Fruit fly (Drosophila melanogaster) whole organism, embryonic: ENCODE data around the gene CG5355.

Experiments used
- Ada2b ChIP-seq: fragments of 200-800 bp; sonication (Bioruptor generic); IDR thresholded peaks from 2 replicates; pipeline ENCODE4 v1.3.6; 2022; ENCODE audit warnings: missing biosample characterization, missing genetic modification characterization
- Antp ChIP-seq: fragments of 200-800 bp; sonication (Bioruptor generic); optimal IDR thresholded peaks from 3 replicates; lab custom pipeline; 2016; ENCODE audit warnings: missing biosample characterization, missing genetic modification characterization
- Atf6 ChIP-seq: fragments of 200-800 bp; sonication (Bioruptor generic); IDR thresholded peaks from 2 replicates; pipeline ENCODE4 v1.3.6; 2022; ENCODE audit warnings: missing biosample characterization, missing genetic modification characterization
- B-H1 ChIP-seq: fragments of 200-800 bp; sonication (Bioruptor generic); IDR thresholded peaks from 3 replicates; pipeline ENCODE4 v1.3.6; 2022; ENCODE audit warnings: missing biosample characterization, missing genetic modification characterization
- B-H2 ChIP-seq: fragments of 200-800 bp; sonication (Bioruptor generic); optimal IDR thresholded peaks from 2 replicates; lab custom pipeline; 2018; ENCODE audit warnings: missing biosample characterization, mild to moderate bottlenecking, missing genetic modification characterization
- CG10543 ChIP-seq: fragments of 200-800 bp; sonication (Bioruptor generic); optimal IDR thresholded peaks from 3 replicates; lab custom pipeline; 2017; ENCODE audit warnings: missing biosample characterization, mild to moderate bottlenecking, missing genetic modification characterization, moderate library complexity
- CG11456 ChIP-seq: fragments of 200-800 bp; sonication (Bioruptor generic); IDR thresholded peaks from 3 replicates; pipeline ENCODE4 v1.3.6; 2022; ENCODE audit warnings: missing biosample characterization, missing genetic modification characterization
- CG16815 ChIP-seq: fragments of 200-800 bp; sonication (Bioruptor generic); optimal IDR thresholded peaks from 3 replicates; lab custom pipeline; 2017; ENCODE audit warnings: missing biosample characterization, mild to moderate bottlenecking, missing genetic modification characterization
- CG17829 ChIP-seq: fragments of 200-800 bp; optimal IDR thresholded peaks from 2 replicates; lab custom pipeline; 2019; ENCODE audit warnings: missing biosample characterization, mild to moderate bottlenecking, missing genetic modification characterization, moderate library complexity
- CG18619 ChIP-seq: fragments of 200-800 bp; sonication (Bioruptor generic); optimal IDR thresholded peaks from 3 replicates; lab custom pipeline; 2017; ENCODE audit warnings: missing biosample characterization, mild to moderate bottlenecking, missing genetic modification characterization
- CG33213 ChIP-seq: fragments of 200-800 bp; sonication (Bioruptor generic); optimal IDR thresholded peaks from 3 replicates; lab custom pipeline; 2016; ENCODE audit warnings: missing biosample characterization, missing genetic modification characterization
- CG3995 ChIP-seq: fragments of 200-800 bp; sonication (Bioruptor generic); optimal IDR thresholded peaks from 3 replicates; lab custom pipeline; 2016; ENCODE audit warnings: missing biosample characterization, missing genetic modification characterization
- CG6272 ChIP-seq: fragments of 200-800 bp; sonication (Bioruptor generic); IDR thresholded peaks from 2 replicates; pipeline ENCODE4 v1.3.6; 2022; ENCODE audit warnings: missing biosample characterization, missing genetic modification characterization
- CG6683 ChIP-seq: fragments of 200-800 bp; sonication (Bioruptor generic); optimal IDR thresholded peaks from 2 replicates; lab custom pipeline; 2017; ENCODE audit warnings: missing biosample characterization, mild to moderate bottlenecking, missing genetic modification characterization, missing genetic modification reagents
- CG7556 ChIP-seq: fragments of 200-800 bp; sonication (Bioruptor generic); optimal IDR thresholded peaks from 2 replicates; lab custom pipeline; 2017; ENCODE audit warnings: missing biosample characterization, mild to moderate bottlenecking, missing genetic modification characterization
- CG7928 ChIP-seq: fragments of 200-800 bp; sonication (Bioruptor generic); optimal IDR thresholded peaks from 2 replicates; lab custom pipeline; 2017; ENCODE audit warnings: missing biosample characterization, mild to moderate bottlenecking, missing genetic modification characterization
- CG9437 ChIP-seq: fragments of 200-800 bp; sonication (Bioruptor generic); optimal IDR thresholded peaks from 2 replicates; lab custom pipeline; 2018; ENCODE audit warnings: missing biosample characterization, mild to moderate bottlenecking, missing genetic modification characterization
- CTCF ChIP-seq: fragments of 200-800 bp; sonication (Bioruptor generic); optimal IDR thresholded peaks from 2 replicates; lab custom pipeline; 2017; ENCODE audit warnings: missing biosample characterization, mild to moderate bottlenecking, missing genetic modification characterization, moderate library complexity
- D19A ChIP-seq: fragments of 200-800 bp; optimal IDR thresholded peaks from 3 replicates; lab custom pipeline; 2019; ENCODE audit warnings: missing biosample characterization, mild to moderate bottlenecking, missing genetic modification characterization, moderate library complexity
- H15 ChIP-seq: fragments of 200-800 bp; sonication (Bioruptor generic); IDR thresholded peaks from 3 replicates; pipeline ENCODE4 v1.3.6; 2022; ENCODE audit warnings: missing biosample characterization, missing genetic modification characterization
- HLH4C ChIP-seq: fragments of 200-800 bp; sonication (Bioruptor generic); IDR thresholded peaks from 3 replicates; pipeline ENCODE4 v1.3.6; 2022; ENCODE audit warnings: missing biosample characterization, missing genetic modification characterization; ENCODE audit not compliant: partially characterized antibody
- Hr3 ChIP-seq: fragments of 200-800 bp; sonication (Bioruptor generic); optimal IDR thresholded peaks from 3 replicates; lab custom pipeline; 2016; ENCODE audit warnings: missing biosample characterization, missing genetic modification characterization
- Jarid2 ChIP-seq: fragments of 200-800 bp; sonication (Bioruptor generic); optimal IDR thresholded peaks from 3 replicates; lab custom pipeline; 2017; ENCODE audit warnings: mild to moderate bottlenecking, missing biosample characterization, missing genetic modification reagents, missing genetic modification characterization
- Mes4 ChIP-seq: fragments of 200-800 bp; sonication (Bioruptor generic); optimal IDR thresholded peaks from 2 replicates; lab custom pipeline; 2016; ENCODE audit warnings: missing biosample characterization, missing genetic modification characterization
- Myb ChIP-seq: fragments of 200-800 bp; sonication (Bioruptor generic); optimal IDR thresholded peaks from 2 replicates; lab custom pipeline; 2016; ENCODE audit warnings: missing biosample characterization, missing genetic modification characterization
- Six4 ChIP-seq: fragments of 200-800 bp; sonication (Bioruptor generic); optimal IDR thresholded peaks from 2 replicates; lab custom pipeline; 2016; ENCODE audit warnings: missing biosample characterization, missing genetic modification characterization
- YL-1 ChIP-seq: fragments of 200-800 bp; sonication (Bioruptor generic); optimal IDR thresholded peaks from 3 replicates; lab custom pipeline; 2017; ENCODE audit warnings: missing biosample characterization, mild to moderate bottlenecking, missing genetic modification characterization
- ab ChIP-seq: fragments of 200-800 bp; sonication (Bioruptor generic); optimal IDR thresholded peaks from 2 replicates; lab custom pipeline; 2016; ENCODE audit warnings: missing biosample characterization, missing genetic modification characterization
- bowl ChIP-seq: fragments of 200-800 bp; sonication (Bioruptor generic); IDR thresholded peaks from 2 replicates; pipeline ENCODE4 v1.3.6; 2022; ENCODE audit warnings: missing biosample characterization, missing genetic modification characterization
- bsh ChIP-seq, 2 experiments: fragments of 200-800 bp; sonication (Bioruptor generic); optimal IDR thresholded peaks; 2 replicates each; lab custom pipeline; 2017 to 2018; ENCODE audit warnings: mild to moderate bottlenecking in 2 of 2, missing biosample characterization in 2 of 2, missing genetic modification characterization in 2 of 2, moderate library complexity in 1 of 2
- cg ChIP-seq: fragments of 200-800 bp; sonication (Bioruptor generic); optimal IDR thresholded peaks from 3 replicates; lab custom pipeline; 2019; ENCODE audit warnings: missing biosample characterization, mild to moderate bottlenecking, missing genetic modification characterization, moderate library complexity
- chinmo ChIP-seq: fragments of 200-800 bp; sonication (Bioruptor generic); IDR thresholded peaks from 4 replicates; pipeline ENCODE4 v1.3.6; 2022; ENCODE audit warnings: missing biosample characterization, missing genetic modification characterization; ENCODE audit not compliant: partially characterized antibody
- dysf ChIP-seq: fragments of 200-800 bp; sonication (Bioruptor generic); IDR thresholded peaks from 3 replicates; pipeline ENCODE4 v1.3.6; 2022; ENCODE audit warnings: missing biosample characterization, missing genetic modification characterization
- fd3F ChIP-seq: fragments of 200-800 bp; sonication (Bioruptor generic); optimal IDR thresholded peaks from 2 replicates; lab custom pipeline; 2018; ENCODE audit warnings: missing biosample characterization, mild to moderate bottlenecking, missing genetic modification characterization, moderate library complexity
- fd96Cb ChIP-seq: fragments of 200-800 bp; sonication (Bioruptor generic); optimal IDR thresholded peaks from 2 replicates; lab custom pipeline; 2018; ENCODE audit warnings: missing biosample characterization, mild to moderate bottlenecking, missing genetic modification characterization, moderate library complexity
- kay ChIP-seq: fragments of 200-800 bp; sonication (Bioruptor generic); optimal IDR thresholded peaks from 2 replicates; lab custom pipeline; 2016; ENCODE audit warnings: missing biosample characterization, missing genetic modification characterization
- nmo ChIP-seq: fragments of 200-800 bp; sonication (Bioruptor generic); optimal IDR thresholded peaks from 2 replicates; lab custom pipeline; 2018; ENCODE audit warnings: missing biosample characterization, mild to moderate bottlenecking, missing genetic modification characterization, moderate library complexity
- prd ChIP-seq, 3 experiments: fragments of >200 bp in 2 of 3; fragments of 200-800 bp in 1 of 3; sonication (Bioruptor generic) in 1 of 3; optimal IDR thresholded peaks in 2 of 3; IDR thresholded peaks in 1 of 3; 2 replicates in 2 of 3; 3 replicates in 1 of 3; pipeline versions ENCODE4 v1.3.6 to Lab custom; 2017 to 2022; ENCODE audit warnings: missing biosample characterization in 1 of 3, missing genetic modification characterization in 1 of 3
- pzg ChIP-seq: fragments of 200-800 bp; sonication (Bioruptor generic); optimal IDR thresholded peaks from 3 replicates; lab custom pipeline; 2018; ENCODE audit warnings: missing biosample characterization, mild to moderate bottlenecking, missing genetic modification characterization, moderate library complexity
- ro ChIP-seq: fragments of 200-800 bp; sonication (Bioruptor generic); IDR thresholded peaks from 2 replicates; pipeline ENCODE4 v1.3.6; 2022; ENCODE audit warnings: missing biosample characterization, missing genetic modification characterization
- salm ChIP-seq: fragments of 200-800 bp; sonication (Bioruptor generic); optimal IDR thresholded peaks from 2 replicates; lab custom pipeline; 2018; ENCODE audit warnings: missing biosample characterization, mild to moderate bottlenecking, missing genetic modification characterization
- sens ChIP-seq: fragments of 200-800 bp; sonication (Bioruptor generic); peaks from one replicate; lab custom pipeline; 2016; ENCODE audit warnings: missing biosample characterization, missing genetic modification characterization
- sisA ChIP-seq: fragments of 200-800 bp; sonication (Bioruptor generic); IDR thresholded peaks from 2 replicates; pipeline ENCODE4 v1.3.6; 2022; ENCODE audit warnings: missing biosample characterization, missing genetic modification characterization
- slp2 ChIP-seq: fragments of 200-800 bp; sonication (Bioruptor generic); optimal IDR thresholded peaks from 2 replicates; lab custom pipeline; 2016; ENCODE audit warnings: missing biosample characterization, missing genetic modification characterization
- sob ChIP-seq: fragments of 200-800 bp; sonication (Bioruptor generic); IDR thresholded peaks from 2 replicates; pipeline ENCODE4 v1.3.6; 2022; ENCODE audit warnings: missing biosample characterization, missing genetic modification characterization
- sug ChIP-seq: fragments of 200-800 bp; optimal IDR thresholded peaks from 2 replicates; lab custom pipeline; 2019; ENCODE audit warnings: missing biosample characterization, mild to moderate bottlenecking, missing genetic modification characterization, moderate library complexity
- wdn ChIP-seq: fragments of 200-800 bp; sonication (Bioruptor generic); IDR thresholded peaks from 2 replicates; pipeline ENCODE4 v1.3.6; 2022; ENCODE audit warnings: missing biosample characterization, missing genetic modification characterization
- wek ChIP-seq: fragments of 200-800 bp; sonication (Bioruptor generic); optimal IDR thresholded peaks from 3 replicates; lab custom pipeline; 2018; ENCODE audit warnings: missing biosample characterization, mild to moderate bottlenecking, missing genetic modification characterization, moderate library complexity

Gene CG5355

DNA sequence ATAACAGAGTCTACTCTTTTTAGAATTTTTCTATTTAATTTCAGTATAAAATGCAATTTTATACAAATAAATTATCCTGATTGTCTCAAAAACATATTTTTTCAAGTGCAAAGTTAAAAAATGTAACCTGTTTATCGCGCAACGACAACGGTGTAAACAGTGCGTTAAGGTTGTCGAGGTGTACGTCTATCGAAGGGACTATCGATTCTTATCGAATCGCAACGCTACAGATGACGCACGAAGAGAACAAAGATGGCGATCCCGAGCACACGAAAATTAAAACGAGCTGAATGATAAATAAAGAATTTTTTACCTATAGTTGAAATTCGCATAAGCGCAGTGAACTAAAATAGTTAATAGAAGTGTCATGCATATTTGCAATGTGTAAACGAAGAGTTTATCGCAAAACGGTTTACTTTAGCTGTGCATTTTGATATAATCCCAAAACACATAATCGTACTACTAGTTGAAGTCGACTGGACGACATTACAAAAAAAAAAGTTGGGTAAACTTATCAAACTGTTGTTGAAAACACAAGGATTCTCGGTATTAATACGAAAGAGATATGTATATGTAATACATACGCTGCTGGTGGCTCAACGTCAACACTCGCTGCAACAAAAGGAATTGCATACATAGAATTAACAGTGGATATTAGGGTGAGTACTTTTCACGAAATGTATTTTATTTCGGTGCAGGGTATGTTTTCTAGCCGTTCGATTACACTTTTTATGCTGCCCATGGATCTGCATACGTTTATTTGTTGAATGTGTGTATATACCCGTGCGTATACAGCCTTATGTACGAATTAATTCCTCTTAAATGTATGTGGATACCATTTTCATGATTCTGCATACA lies 25.2 kb downstream of the CG5355 start, which contains the start of gene da (continued):
- peak; percentile 64; the same call in 2 of the 3 replicates for TF ChIP-seq dysf (GFP tag; lab: Robert Waterston, UW)
- peak; percentile 25 for TF ChIP-seq CG7556 (GFP tag; lab: Kevin White, UChicago)
- peak; percentile 76 for TF ChIP-seq CG17829 (tag; lab: Kevin White, UChicago)
- peak; percentile 86 for TF ChIP-seq pzg (GFP tag; lab: Kevin White, UChicago)
- TF ChIP-seq ab: no peak
- TF ChIP-seq wek (GFP tag; lab: Kevin White, UChicago): peak; percentile 15
- peak; percentile 94 for TF ChIP-seq sens (GFP tag; lab: Kevin White, UChicago)
- peak; percentile 15 for TF ChIP-seq Six4 (GFP tag; lab: Kevin White, UChicago)
- TF ChIP-seq CG6683 (GFP tag; lab: Kevin White, UChicago): no peak
- TF ChIP-seq fd3F (GFP tag; lab: Kevin White, UChicago): peak; percentile 35
- TF ChIP-seq sob (GFP tag; lab: Robert Waterston, UW): peak; percentile 62; the same call in 1 of the 2 replicates
- peak in 1 of 2 experiments; percentile 58 for TF ChIP-seq bsh (GFP tag; optimal IDR thresholded peaks at IDR 0.05; lab: Kevin White, UChicago)
- peak; percentile 73 for TF ChIP-seq nmo
- no peak for TF ChIP-seq prd (optimal IDR thresholded peaks at IDR 0.05; lab: Kevin White, UChicago)
- peak; percentile 74 for TF ChIP-seq prd (GFP tag; IDR thresholded peaks at IDR 0.05; lab: Robert Waterston, UW)
- peak; percentile 63 for TF ChIP-seq Atf6
- TF ChIP-seq fd96Cb: peak; percentile 64
- peak; percentile 29; the same call in 1 of the 2 replicates for TF ChIP-seq wdn (GFP tag; lab: Robert Waterston, UW)
- peak; percentile 61 for TF ChIP-seq Ada2b
- TF ChIP-seq CG7928: no peak
- TF ChIP-seq CG11456 (GFP tag; lab: Robert Waterston, UW): no peak; the same call in 2 of the 3 replicates
- peak; percentile 30 for TF ChIP-seq Mes4 (GFP tag; lab: Kevin White, UChicago)
- TF ChIP-seq ro (GFP tag; lab: Robert Waterston, UW): no peak
- peak; percentile 43 for TF ChIP-seq CG9437 (GFP tag; lab: Kevin White, UChicago)
- peak; percentile 22 for TF ChIP-seq CG33213 (GFP tag; lab: Kevin White, UChicago)
- peak; percentile 89 for TF ChIP-seq YL-1 (GFP tag; lab: Kevin White, UChicago)
- no peak; the same call in 1 of the 2 replicates for TF ChIP-seq sisA (GFP tag; lab: Robert Waterston, UW)
- 0 out of 4 replicates have a peak, but pooled peaks have one; percentile 52 for TF ChIP-seq chinmo (GFP tag; lab: Robert Waterston, UW)
- peak; percentile 75 for TF ChIP-seq sug
- no peak for TF ChIP-seq CTCF (GFP tag; lab: Kevin White, UChicago)
- TF ChIP-seq bowl (GFP tag; lab: Robert Waterston, UW): no peak
- TF ChIP-seq Jarid2 (GFP tag; lab: Kevin White, UChicago): no peak
- peak; percentile 54 for TF ChIP-seq B-H2 (GFP tag; lab: Kevin White, UChicago)
- peak; percentile 95 for TF ChIP-seq kay (GFP tag; lab: Kevin White, UChicago)
- peak; percentile 63 for TF ChIP-seq CG3995 (GFP tag; lab: Kevin White, UChicago)
- TF ChIP-seq Myb (GFP tag; lab: Kevin White, UChicago): peak; percentile 29
- TF ChIP-seq CG6272 (GFP tag; lab: Robert Waterston, UW): peak; percentile 50; the same call in 1 of the 2 replicates
- peak; percentile 29 for TF ChIP-seq salm (tag; lab: Kevin White, UChicago)
- peak; percentile 15; the same call in 1 of the 3 replicates for TF ChIP-seq B-H1 (GFP tag; lab: Robert Waterston, UW)
- peak; percentile 75 for TF ChIP-seq D19A (tag; lab: Kevin White, UChicago)
- TF ChIP-seq cg: no peak
- 0 out of 3 replicates have a peak, but pooled peaks have one; percentile 13 for TF ChIP-seq H15 (GFP tag; lab: Robert Waterston, UW)
- TF ChIP-seq CG18619: peak; percentile 61
- peak; percentile 19 for TF ChIP-seq CG16815
- TF ChIP-seq HLH4C (GFP tag; lab: Robert Waterston, UW): peak; percentile 61; the same call in 2 of the 3 replicates
- peak; percentile 21 for TF ChIP-seq CG10543 (GFP tag; lab: Kevin White, UChicago)
- peak; percentile 36 for TF ChIP-seq slp2 (GFP tag; lab: Kevin White, UChicago)
- peak; percentile 57 for TF ChIP-seq Antp (GFP tag; lab: Kevin White, UChicago)
- TF ChIP-seq Hr3 (GFP tag; lab: Kevin White, UChicago): peak; percentile 61
